Fruit fly (Drosophila melanogaster) S2 (cell line): ENCODE data around the gene Acsx4.

Experiments used
- CG8478 ChIP-seq: fragments of >200 bp; optimal IDR thresholded peaks from 2 replicates; lab custom pipeline; 2018
- CTCF ChIP-seq, 2 experiments: fragments of >200 bp; optimal IDR thresholded peaks; 2 replicates each; lab custom pipeline; 2018

- TF ChIP-seq CTCF (optimal IDR thresholded peaks at IDR 0.05; lab: Kevin White, UChicago) (no peak), CG8478 (lab: Kevin White, UChicago) (no peak)
Measured at dm6 chr3R:19802508-19802907, 19.2 kb downstream of the Acsx4 start.
